Worm (Caenorhabditis elegans) whole organism, young adult: ENCODE measurements around the gene gmap-1.

Experiments
- pha-4 ChIP-seq: fragments of 150-350 bp; sonication (generic microtip); optimal IDR thresholded peaks from 2 replicates; lab custom pipeline; 2014; ENCODE audit warnings: missing biosample characterization, missing genetic modification reagents, missing genetic modification characterization
- unc-62 ChIP-seq: fragments of 150-350 bp; optimal IDR thresholded peaks from 2 replicates; lab custom pipeline; 2014; ENCODE audit warnings: missing biosample characterization, missing genetic modification reagents, missing genetic modification characterization

DNA sequence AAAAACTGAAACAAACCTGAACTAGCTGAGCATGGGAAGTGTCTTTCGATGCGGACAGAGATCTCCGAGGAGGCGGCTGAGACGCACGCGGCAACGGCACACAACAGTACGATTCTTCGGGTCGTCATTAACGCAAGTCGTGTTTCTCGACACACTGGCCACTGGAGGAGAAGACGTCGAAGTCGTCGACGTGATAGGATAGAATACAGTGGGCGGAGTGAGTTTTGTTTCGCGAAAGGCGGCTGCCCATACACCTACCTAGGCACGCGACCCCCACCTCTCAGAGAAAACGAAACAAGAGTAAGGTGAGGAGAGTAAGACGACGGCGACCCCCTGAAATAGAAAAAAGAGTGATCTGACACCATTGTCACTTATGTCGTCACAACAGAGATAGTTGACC lies at the start of gene gmap-1:
- no peak for TF ChIP-seq unc-62 (GFP tag; lab: Kevin White, UChicago)
- no peak for TF ChIP-seq pha-4 (tag; lab: Kevin White, UChicago)
